Fruit fly (Drosophila melanogaster): Measurements from ENCODE around the gene CG31446.

dm6 chr3R:15668863-15669491 lies 23.9 kb upstream of the CG31446 start:
- TF ChIP-seq CG11085 (GFP tag; IDR thresholded peaks at IDR 0.05) (no peak), CG8924 (tag; optimal IDR thresholded peaks at IDR 0.05) (no peak), CG12391 (tag; optimal IDR thresholded peaks at IDR 0.05) (no peak), CG4707 (GFP tag; optimal IDR thresholded peaks at IDR 0.05) (no peak), BEAF-32 (GFP tag; optimal IDR thresholded peaks at IDR 0.05) (no peak), CG10209 (GFP tag; optimal IDR thresholded peaks at IDR 0.05) (no peak), gem (tag; optimal IDR thresholded peaks at IDR 0.05) (no peak), dmrt99B (tag; optimal IDR thresholded peaks at IDR 0.05) (no peak), Med (GFP tag) (no peak), Abd-B (GFP tag; optimal IDR thresholded peaks at IDR 0.05) (no peak)

Measured in whole organism, embryonic.